Fruit fly (Drosophila melanogaster): ENCODE data around the gene mRpS24.

The mRpS24 gene

dm6 chr3R:24203426-24203825 lies 40.1 kb upstream of the mRpS24 start (continued):
- TF ChIP-seq Camta (GFP tag; optimal IDR thresholded peaks at IDR 0.05) (no peak), CG5953 (GFP tag; IDR thresholded peaks at IDR 0.05) (0 out of 2 replicates have a peak, but pooled peaks have one; percentile 3), Ssrp (tag; optimal IDR thresholded peaks at IDR 0.05) (peak; percentile 6), bab2 (GFP tag; optimal IDR thresholded peaks at IDR 0.05) (no peak), exex (tag; optimal IDR thresholded peaks at IDR 0.05) (no peak), CG10431 (GFP tag; optimal IDR thresholded peaks at IDR 0.05) (no peak), hth (optimal IDR thresholded peaks at IDR 0.05) (no peak), vvl (GFP tag; IDR thresholded peaks at IDR 0.05) (peak; percentile 38; the same call in 1 of the 2 replicates), pita (GFP tag; optimal IDR thresholded peaks at IDR 0.05) (no peak), lbe (GFP tag; optimal IDR thresholded peaks at IDR 0.05) (peak; percentile 69), slou (GFP tag; optimal IDR thresholded peaks at IDR 0.05) (no peak), chif (GFP tag; optimal IDR thresholded peaks at IDR 0.05) (no peak), cg (GFP tag; optimal IDR thresholded peaks at IDR 0.05) (peak; percentile 9), aop (GFP tag; IDR thresholded peaks at IDR 0.05) (no peak), p53 (GFP tag; optimal IDR thresholded peaks at IDR 0.05) (no peak), sens (GFP tag) (peak; percentile 67), CG8290 (GFP tag; optimal IDR thresholded peaks at IDR 0.05) (no peak), CG8290 (tag; optimal IDR thresholded peaks at IDR 0.05) (no peak), CG14710 (tag; optimal IDR thresholded peaks at IDR 0.05) (peak; percentile 3), CG9727 (GFP tag; optimal IDR thresholded peaks at IDR 0.05) (no peak), phol (tag; optimal IDR thresholded peaks at IDR 0.05) (peak; percentile 44), CG11093 (GFP tag; IDR thresholded peaks at IDR 0.05) (no peak), Optix (GFP tag; IDR thresholded peaks at IDR 0.05) (0 out of 3 replicates have a peak, but pooled peaks have one; percentile 44), CG42726 (GFP tag; IDR thresholded peaks at IDR 0.05; ENCODE audit: partially characterized antibody) (no peak), CG15269 (tag; optimal IDR thresholded peaks at IDR 0.05) (peak; percentile 44), gsb (GFP tag; IDR thresholded peaks at IDR 0.05) (no peak), CG12299 (tag; optimal IDR thresholded peaks at IDR 0.05) (no peak), Hmx (GFP tag; optimal IDR thresholded peaks at IDR 0.05) (no peak), HLH4C (GFP tag; IDR thresholded peaks at IDR 0.05; ENCODE audit: partially characterized antibody) (no peak), esg (GFP tag; conservative IDR thresholded peaks at IDR 0.05) (no peak), CG13424 (tag; optimal IDR thresholded peaks at IDR 0.05) (peak; percentile 43), CG1792 (GFP tag; optimal IDR thresholded peaks at IDR 0.05) (no peak), lov (optimal IDR thresholded peaks at IDR 0.05) (no peak), lov (GFP tag; IDR thresholded peaks at IDR 0.05) (no peak), Sox100B (GFP tag; optimal IDR thresholded peaks at IDR 0.05) (peak; percentile 50), CG11723 (GFP tag; optimal IDR thresholded peaks at IDR 0.05) (no peak), Hr51 (GFP tag; optimal IDR thresholded peaks at IDR 0.05) (peak in 1 of 2 experiments; percentile 65), Sry-δ (GFP tag; optimal IDR thresholded peaks at IDR 0.05) (no peak), CG8388 (GFP tag; optimal IDR thresholded peaks at IDR 0.05) (peak; percentile 44), gem (tag; optimal IDR thresholded peaks at IDR 0.05) (peak; percentile 53), CG11085 (GFP tag; IDR thresholded peaks at IDR 0.05) (no peak), sob (GFP tag; IDR thresholded peaks at IDR 0.05) (no peak), dm (GFP tag; optimal IDR thresholded peaks at IDR 0.05) (no peak), CG4360 (GFP tag; IDR thresholded peaks at IDR 0.05) (no peak), CG10366 (GFP tag; IDR thresholded peaks at IDR 0.05) (no peak), CG1024 (GFP tag; IDR thresholded peaks at IDR 0.05) (no peak), toy (GFP tag; IDR thresholded peaks at IDR 0.05) (no peak), ATbp (GFP tag; optimal IDR thresholded peaks at IDR 0.05) (peak; percentile 23), vfl (GFP tag; optimal IDR thresholded peaks at IDR 0.05) (no peak), pho (GFP tag; optimal IDR thresholded peaks at IDR 0.05) (no peak), Eip74EF (GFP tag; optimal IDR thresholded peaks at IDR 0.05) (peak in 1 of 2 experiments; percentile 43), Hsf (GFP tag; optimal IDR thresholded peaks at IDR 0.05) (peak; percentile 11), CG8478 (optimal IDR thresholded peaks at IDR 0.05) (no peak)
